Fruit fly (Drosophila melanogaster) whole organism, embryonic: ENCODE measurements around the gene CG3119.
A peak's percentile ranks its signal among the peaks of the same experiment; 100 is the strongest.

Experiments
- Ada2b ChIP-seq: fragments of 200-800 bp; sonication (Bioruptor generic); IDR thresholded peaks from 2 replicates; pipeline ENCODE4 v1.3.6; 2022; ENCODE audit warnings: missing biosample characterization, missing genetic modification characterization
- Antp ChIP-seq: fragments of 200-800 bp; sonication (Bioruptor generic); optimal IDR thresholded peaks from 3 replicates; lab custom pipeline; 2016; ENCODE audit warnings: missing biosample characterization, missing genetic modification characterization
- Awh ChIP-seq: fragments of 200-800 bp; sonication (Bioruptor generic); IDR thresholded peaks from 2 replicates; pipeline ENCODE4, ENCODE4 v1.3.6; 2022; ENCODE audit warnings: missing biosample characterization, missing genetic modification characterization
- Bteb2 ChIP-seq: fragments of 200-800 bp; sonication (Bioruptor generic); optimal IDR thresholded peaks from 2 replicates; lab custom pipeline; 2016; ENCODE audit warnings: missing biosample characterization, missing genetic modification characterization
- C15 ChIP-seq: fragments of 200-800 bp; sonication (Bioruptor generic); IDR thresholded peaks from 3 replicates; pipeline ENCODE4 v1.3.6; 2022; ENCODE audit warnings: missing biosample characterization, missing genetic modification characterization
- CG1024 ChIP-seq: fragments of 200-800 bp; sonication (Bioruptor generic); IDR thresholded peaks from 2 replicates; pipeline ENCODE4 v1.3.6; 2022; ENCODE audit warnings: missing biosample characterization, missing genetic modification characterization
- CG11695 ChIP-seq: fragments of 200-800 bp; sonication (Bioruptor generic); IDR thresholded peaks from 3 replicates; pipeline ENCODE4 v1.3.6; 2022; ENCODE audit warnings: missing biosample characterization, missing genetic modification characterization
- CG12155 ChIP-seq: fragments of 200-800 bp; sonication (Bioruptor generic); optimal IDR thresholded peaks from 3 replicates; lab custom pipeline; 2016; ENCODE audit warnings: missing biosample characterization, missing genetic modification characterization
- CG13624 ChIP-seq: fragments of 200-800 bp; sonication (Bioruptor generic); optimal IDR thresholded peaks from 2 replicates; lab custom pipeline; 2016; ENCODE audit warnings: missing biosample characterization, missing genetic modification characterization
- CG14050 ChIP-seq: fragments of 200-800 bp; sonication (Bioruptor generic); IDR thresholded peaks from 3 replicates; pipeline ENCODE4 v1.3.6; 2022; ENCODE audit warnings: missing biosample characterization, missing genetic modification characterization
- CG2199 ChIP-seq: fragments of 200-800 bp; sonication (Bioruptor generic); IDR thresholded peaks from 3 replicates; pipeline ENCODE4 v1.3.6; 2022; ENCODE audit warnings: missing biosample characterization, missing genetic modification characterization
- CG2678 ChIP-seq: fragments of 200-800 bp; sonication (Bioruptor generic); optimal IDR thresholded peaks from 3 replicates; lab custom pipeline; 2019; ENCODE audit warnings: missing biosample characterization, mild to moderate bottlenecking, missing genetic modification characterization, moderate library complexity
- CG2889 ChIP-seq: fragments of 200-800 bp; sonication (Bioruptor generic); IDR thresholded peaks from 3 replicates; pipeline ENCODE4 v1.3.6; 2022; ENCODE audit warnings: missing biosample characterization, missing genetic modification characterization
- CG31224 ChIP-seq: fragments of 200-800 bp; sonication (Bioruptor generic); IDR thresholded peaks from 2 replicates; pipeline ENCODE4 v1.3.6; 2022; ENCODE audit warnings: missing biosample characterization, missing genetic modification characterization
- CG31388 ChIP-seq: fragments of 200-800 bp; sonication (Bioruptor generic); optimal IDR thresholded peaks from 2 replicates; lab custom pipeline; 2016; ENCODE audit warnings: missing biosample characterization, missing genetic modification characterization
- CG5180 ChIP-seq: fragments of 200-800 bp; sonication (Bioruptor generic); optimal IDR thresholded peaks from 3 replicates; lab custom pipeline; 2017; ENCODE audit warnings: missing biosample characterization, missing genetic modification characterization, mild to moderate bottlenecking, moderate library complexity, missing genetic modification reagents
- CTCF ChIP-seq: fragments of 200-800 bp; sonication (Bioruptor generic); optimal IDR thresholded peaks from 2 replicates; lab custom pipeline; 2017; ENCODE audit warnings: missing biosample characterization, mild to moderate bottlenecking, missing genetic modification characterization, moderate library complexity
- D19B ChIP-seq: fragments of 200-800 bp; sonication (Bioruptor generic); optimal IDR thresholded peaks from 2 replicates; lab custom pipeline; 2017; ENCODE audit warnings: missing biosample characterization, mild to moderate bottlenecking, missing genetic modification characterization
- Dad ChIP-seq: fragments of 200-800 bp; sonication (Bioruptor generic); optimal IDR thresholded peaks from 3 replicates; lab custom pipeline; 2016; ENCODE audit warnings: missing biosample characterization, missing genetic modification characterization
- Dll ChIP-seq: fragments of 200-800 bp; sonication (Bioruptor generic); IDR thresholded peaks from 4 replicates; pipeline ENCODE4 v1.3.6; 2022; ENCODE audit warnings: missing biosample characterization, missing genetic modification characterization; ENCODE audit not compliant: partially characterized antibody
- Dref ChIP-seq: fragments of 200-800 bp; sonication (Bioruptor generic); IDR thresholded peaks from 2 replicates; pipeline ENCODE4 v1.3.6; 2022; ENCODE audit warnings: missing biosample characterization, missing genetic modification characterization
- Eip74EF ChIP-seq, 2 experiments: fragments of 200-800 bp in 1 of 2; fragments of >200 bp in 1 of 2; sonication (Bioruptor generic) in 1 of 2; optimal IDR thresholded peaks; 2 replicates each; lab custom pipeline; 2017 to 2019; ENCODE audit warnings: missing biosample characterization in 2 of 2, missing genetic modification characterization in 2 of 2, mild to moderate bottlenecking in 1 of 2, moderate library complexity in 1 of 2
- Elba2 ChIP-seq: fragments of 200-800 bp; sonication (Bioruptor generic); optimal IDR thresholded peaks from 3 replicates; lab custom pipeline; 2016; ENCODE audit warnings: missing biosample characterization, missing genetic modification characterization
- Ets97D ChIP-seq: fragments of 200-800 bp; sonication (Bioruptor generic); optimal IDR thresholded peaks from 3 replicates; lab custom pipeline; 2016; ENCODE audit warnings: missing biosample characterization, missing genetic modification characterization
- Fer2 ChIP-seq: fragments of 200-800 bp; sonication (Bioruptor generic); optimal IDR thresholded peaks from 2 replicates; lab custom pipeline; 2018; ENCODE audit warnings: missing biosample characterization, mild to moderate bottlenecking, missing genetic modification characterization, moderate library complexity
- GATAe ChIP-seq: fragments of 200-800 bp; sonication (Bioruptor generic); conservative IDR thresholded peaks from 2 replicates; pipeline ENCODE4 v1.3.6; 2022; ENCODE audit warnings: missing biosample characterization, missing genetic modification characterization
- Hand ChIP-seq: fragments of 200-800 bp; sonication (Bioruptor generic); optimal IDR thresholded peaks from 2 replicates; lab custom pipeline; 2017; ENCODE audit warnings: mild to moderate bottlenecking, missing biosample characterization, missing genetic modification reagents, missing genetic modification characterization
- Lhr ChIP-seq: fragments of 200-800 bp; sonication (Bioruptor generic); optimal IDR thresholded peaks from 3 replicates; lab custom pipeline; 2017; ENCODE audit warnings: mild to moderate bottlenecking, missing biosample characterization, missing genetic modification reagents, missing genetic modification characterization
- Lpt ChIP-seq: fragments of >200 bp; optimal IDR thresholded peaks from 2 replicates; lab custom pipeline; 2018; ENCODE audit warnings: missing biosample characterization, missing genetic modification characterization
- Mrtf ChIP-seq: fragments of 200-800 bp; sonication (Bioruptor generic); IDR thresholded peaks from 3 replicates; pipeline ENCODE4 v1.3.6; 2022; ENCODE audit warnings: missing biosample characterization, missing genetic modification characterization
- Myb ChIP-seq: fragments of 200-800 bp; sonication (Bioruptor generic); optimal IDR thresholded peaks from 2 replicates; lab custom pipeline; 2016; ENCODE audit warnings: missing biosample characterization, missing genetic modification characterization
- Rx ChIP-seq: fragments of 200-800 bp; sonication (Bioruptor generic); IDR thresholded peaks from 2 replicates; pipeline ENCODE4 v1.3.6; 2022; ENCODE audit warnings: missing biosample characterization, missing genetic modification characterization
- cg ChIP-seq: fragments of 200-800 bp; sonication (Bioruptor generic); optimal IDR thresholded peaks from 3 replicates; lab custom pipeline; 2019; ENCODE audit warnings: missing biosample characterization, mild to moderate bottlenecking, missing genetic modification characterization, moderate library complexity
- chn ChIP-seq: fragments of 200-800 bp; sonication (Bioruptor generic); optimal IDR thresholded peaks from 2 replicates; lab custom pipeline; 2016; ENCODE audit warnings: missing biosample characterization, missing genetic modification characterization
- corto ChIP-seq: fragments of 200-800 bp; sonication (Bioruptor generic); optimal IDR thresholded peaks from 2 replicates; lab custom pipeline; 2016; ENCODE audit warnings: missing biosample characterization, mild to moderate bottlenecking, missing genetic modification characterization, moderate library complexity
- danr ChIP-seq: fragments of 200-800 bp; sonication (Bioruptor generic); IDR thresholded peaks from 2 replicates; pipeline ENCODE4 v1.3.6; 2022; ENCODE audit warnings: missing biosample characterization, missing genetic modification characterization
- ewg ChIP-seq: fragments of 200-800 bp; sonication (Bioruptor generic); optimal IDR thresholded peaks from 3 replicates; lab custom pipeline; 2017; ENCODE audit warnings: mild to moderate bottlenecking, missing biosample characterization, missing genetic modification reagents, missing genetic modification characterization
- ham ChIP-seq: fragments of 200-800 bp; sonication (Bioruptor generic); IDR thresholded peaks from 2 replicates; pipeline ENCODE4 v1.3.6; 2022; ENCODE audit warnings: missing biosample characterization, missing genetic modification characterization
- insv ChIP-seq, 2 experiments: fragments of 200-800 bp; sonication (Bioruptor generic); optimal IDR thresholded peaks; 3 replicates each; lab custom pipeline; 2016 to 2018; ENCODE audit warnings: missing biosample characterization in 2 of 2, missing genetic modification characterization in 2 of 2
- lmd ChIP-seq: fragments of 200-800 bp; sonication (Bioruptor generic); IDR thresholded peaks from 2 replicates; pipeline ENCODE4 v1.3.6; 2022; ENCODE audit warnings: missing biosample characterization, missing genetic modification characterization
- maf-S ChIP-seq: fragments of 200-800 bp; sonication (Bioruptor generic); optimal IDR thresholded peaks from 2 replicates; lab custom pipeline; 2016; ENCODE audit warnings: missing biosample characterization, missing genetic modification characterization
- pho ChIP-seq: fragments of 200-800 bp; sonication (Bioruptor generic); optimal IDR thresholded peaks from 2 replicates; lab custom pipeline; 2016; ENCODE audit warnings: missing biosample characterization, missing genetic modification characterization
- ro ChIP-seq: fragments of 200-800 bp; sonication (Bioruptor generic); IDR thresholded peaks from 2 replicates; pipeline ENCODE4 v1.3.6; 2022; ENCODE audit warnings: missing biosample characterization, missing genetic modification characterization
- shn ChIP-seq: fragments of 200-800 bp; sonication (Bioruptor generic); optimal IDR thresholded peaks from 3 replicates; lab custom pipeline; 2016; ENCODE audit warnings: missing biosample characterization, missing genetic modification characterization
- sqz ChIP-seq: fragments of 200-800 bp; sonication (Bioruptor generic); optimal IDR thresholded peaks from 3 replicates; lab custom pipeline; 2018; ENCODE audit warnings: missing biosample characterization, mild to moderate bottlenecking, missing genetic modification characterization
- stc ChIP-seq: fragments of 200-800 bp; sonication (Bioruptor generic); IDR thresholded peaks from 2 replicates; pipeline ENCODE4 v1.3.6; 2022; ENCODE audit warnings: missing biosample characterization, missing genetic modification characterization
- tap ChIP-seq: fragments of 200-800 bp; optimal IDR thresholded peaks from 3 replicates; lab custom pipeline; 2019; ENCODE audit warnings: missing biosample characterization, mild to moderate bottlenecking, missing genetic modification characterization, moderate library complexity
- tgo ChIP-seq: fragments of 200-800 bp; sonication (Bioruptor generic); IDR thresholded peaks from 3 replicates; pipeline ENCODE4 v1.3.6; 2022; ENCODE audit warnings: missing biosample characterization, missing genetic modification characterization
- toy ChIP-seq: fragments of 200-800 bp; sonication (Bioruptor generic); IDR thresholded peaks from 2 replicates; pipeline ENCODE4 v1.3.6; 2022; ENCODE audit warnings: missing biosample characterization, missing genetic modification characterization
- vnd ChIP-seq: fragments of 200-800 bp; sonication (Bioruptor generic); IDR thresholded peaks from 3 replicates; pipeline ENCODE4 v1.3.6; 2022; ENCODE audit warnings: missing biosample characterization, missing genetic modification characterization; ENCODE audit not compliant: partially characterized antibody

The CG3119 gene

dm6 chr2L:2884683-2885502 is 47.3 kb upstream of the CG3119 start (continued):
- TF ChIP-seq pho (GFP tag; lab: Kevin White, UChicago) (peak; percentile 36), GATAe (GFP tag; lab: Robert Waterston, UW) (peak; percentile 73), Rx (GFP tag; lab: Robert Waterston, UW) (no peak), Antp (peak; percentile 13), CG12155 (GFP tag; lab: Kevin White, UChicago) (no peak), ewg (GFP tag; lab: Kevin White, UChicago) (no peak), CG14050 (GFP tag; lab: Robert Waterston, UW) (peak; percentile 22; the same call in 1 of the 3 replicates), Hand (peak; percentile 39), CG2199 (GFP tag; lab: Robert Waterston, UW) (peak; percentile 70), Bteb2 (GFP tag; lab: Kevin White, UChicago) (no peak), tap (tag; lab: Kevin White, UChicago) (no peak), CG2889 (GFP tag; lab: Robert Waterston, UW) (no peak), ham (GFP tag; lab: Robert Waterston, UW) (peak; percentile 40; the same call in 1 of the 2 replicates), Dad (GFP tag; lab: Kevin White, UChicago) (no peak), Ets97D (GFP tag; lab: Kevin White, UChicago) (peak; percentile 71), CG11695 (GFP tag; lab: Robert Waterston, UW) (no peak), ro (GFP tag; lab: Robert Waterston, UW) (no peak), stc (0 out of 2 replicates have a peak, but pooled peaks have one; percentile 31), corto (GFP tag; lab: Kevin White, UChicago) (no peak), CTCF (GFP tag; lab: Kevin White, UChicago) (peak; percentile 67), Dref (GFP tag; lab: Robert Waterston, UW) (peak; percentile 56), vnd (GFP tag; lab: Robert Waterston, UW) (no peak), lmd (peak; percentile 36; the same call in 1 of the 2 replicates), Fer2 (peak; percentile 29), maf-S (GFP tag; lab: Kevin White, UChicago) (no peak), sqz (GFP tag; lab: Kevin White, UChicago) (no peak), Lhr (GFP tag; lab: Kevin White, UChicago) (peak; percentile 65), Elba2 (GFP tag; lab: Kevin White, UChicago) (no peak), toy (GFP tag; lab: Robert Waterston, UW) (no peak), CG31224 (GFP tag; lab: Robert Waterston, UW) (peak; percentile 43; the same call in 1 of the 2 replicates), Myb (GFP tag; lab: Kevin White, UChicago) (peak; percentile 50), CG1024 (no peak), CG31388 (no peak), Eip74EF (GFP tag; optimal IDR thresholded peaks at IDR 0.05; lab: Kevin White, UChicago) (peak in 1 of 2 experiments; percentile 85), CG5180 (GFP tag; lab: Kevin White, UChicago) (no peak), Lpt (no peak), cg (GFP tag; lab: Kevin White, UChicago) (peak; percentile 69), CG2678 (tag; lab: Kevin White, UChicago) (peak; percentile 44), D19B (GFP tag; lab: Kevin White, UChicago) (peak; percentile 15), danr (GFP tag; lab: Robert Waterston, UW) (no peak), Dll (GFP tag; lab: Robert Waterston, UW) (0 out of 4 replicates have a peak, but pooled peaks have one; percentile 31), CG13624 (GFP tag; lab: Kevin White, UChicago) (peak; percentile 85), Ada2b (GFP tag; lab: Robert Waterston, UW) (no peak), C15 (GFP tag; lab: Robert Waterston, UW) (no peak), tgo (GFP tag; lab: Robert Waterston, UW) (peak; percentile 28; the same call in 2 of the 3 replicates), chn (GFP tag; lab: Kevin White, UChicago) (peak; percentile 13), shn (GFP tag; lab: Kevin White, UChicago) (peak; percentile 35), Mrtf (GFP tag; lab: Robert Waterston, UW) (peak; percentile 53; the same call in 1 of the 3 replicates), insv (GFP tag; optimal IDR thresholded peaks at IDR 0.05; lab: Kevin White, UChicago) (peak in 1 of 2 experiments; percentile 44), Awh (GFP tag; lab: Robert Waterston, UW) (peak; percentile 35; the same call in 1 of the 2 replicates)
